Worm (Caenorhabditis elegans): ENCODE measurements around the gene algn-1.

Gene algn-1

ce11 chrIII:6420995-6421404 is 38.9 kb upstream of the algn-1 start (continued):
- TF ChIP-seq F49E8.2 (tag; optimal IDR thresholded peaks at IDR 0.05; ENCODE audit: borderline replicate concordance): no peak
- peak; percentile 36 to 67 for TF ChIP-seq hif-1 (tag; optimal IDR thresholded peaks at IDR 0.05)
- no peak for TF ChIP-seq F44E2.7 (GFP tag; IDR thresholded peaks at IDR 0.05)
- TF ChIP-seq tag-97 (GFP tag; IDR thresholded peaks at IDR 0.05): no peak
- TF ChIP-seq mes-2 (tag; optimal IDR thresholded peaks at IDR 0.05; ENCODE audit: poor library complexity, severe bottlenecking): peak; percentile 55
- TF ChIP-seq ceh-20 (GFP tag; IDR thresholded peaks at IDR 0.05): peak; percentile 90
- TF ChIP-seq dmd-6 (GFP tag; IDR thresholded peaks at IDR 0.05): peak; percentile 98
- peak; percentile 93 for TF ChIP-seq T26A8.4 (GFP tag; IDR thresholded peaks at IDR 0.05)
- no peak for TF ChIP-seq ZK546.5 (tag; optimal IDR thresholded peaks at IDR 0.05)
- TF ChIP-seq mxl-3 (GFP tag; optimal IDR thresholded peaks at IDR 0.05): peak; percentile 98
- no peak for TF ChIP-seq ceh-28 (tag; optimal IDR thresholded peaks at IDR 0.05)
- no peak for TF ChIP-seq snpc-1.2 (GFP tag; IDR thresholded peaks at IDR 0.05)
- TF ChIP-seq unc-39 (tag; optimal IDR thresholded peaks at IDR 0.05): no peak
- no peak for TF ChIP-seq cey-2 (tag; optimal IDR thresholded peaks at IDR 0.05; ENCODE audit: borderline replicate concordance, insufficient read depth)
- peak; percentile 49 for TF ChIP-seq nhr-6 (tag; optimal IDR thresholded peaks at IDR 0.05)
- peak; percentile 56; the same call in 1 of the 2 replicates for TF ChIP-seq ctbp-1 (GFP tag; IDR thresholded peaks at IDR 0.05)
- no peak for TF ChIP-seq nhr-237 (tag; optimal IDR thresholded peaks at IDR 0.05)
- no peak for TF ChIP-seq Y48G9A.11 (GFP tag; IDR thresholded peaks at IDR 0.05)
- TF ChIP-seq sdz-12 (GFP tag; optimal IDR thresholded peaks at IDR 0.05): no peak
- peak; percentile 68 for TF ChIP-seq madf-9 (GFP tag; conservative IDR thresholded peaks at IDR 0.05)
- TF ChIP-seq mep-1 (tag; optimal IDR thresholded peaks at IDR 0.05): peak; percentile 79
- no peak for TF ChIP-seq daf-12 (tag; optimal IDR thresholded peaks at IDR 0.05)
- TF ChIP-seq T20F7.1 (GFP tag; optimal IDR thresholded peaks at IDR 0.05): peak; percentile 76
- TF ChIP-seq nhr-111 (GFP tag; optimal IDR thresholded peaks at IDR 0.05): no peak
- peak; percentile 84 for TF ChIP-seq rbr-2 (tag; optimal IDR thresholded peaks at IDR 0.05)
- TF ChIP-seq F37D6.2 (tag; optimal IDR thresholded peaks at IDR 0.05): peak; percentile 39
- no peak for TF ChIP-seq R02D3.7 (tag; optimal IDR thresholded peaks at IDR 0.05)
- TF ChIP-seq snpc-4 (tag; optimal IDR thresholded peaks at IDR 0.05): no peak
- TF ChIP-seq aly-2 (tag; optimal IDR thresholded peaks at IDR 0.05): no peak
- TF ChIP-seq dmd-8 (GFP tag; IDR thresholded peaks at IDR 0.05): no peak
- TF ChIP-seq nhr-11 (tag; optimal IDR thresholded peaks at IDR 0.05): peak; percentile 82
- no peak for TF ChIP-seq pqm-1 (tag; optimal IDR thresholded peaks at IDR 0.05)
- TF ChIP-seq jun-1 (tag; optimal IDR thresholded peaks at IDR 0.05): peak; percentile 27
- TF ChIP-seq fkh-10 (GFP tag; optimal IDR thresholded peaks at IDR 0.05): no peak
- TF ChIP-seq lin-1 (GFP tag; IDR thresholded peaks at IDR 0.05): peak; percentile 95
- 0 out of 2 replicates have a peak, but pooled peaks have one; percentile 22 for TF ChIP-seq Y75B8A.6 (GFP tag; IDR thresholded peaks at IDR 0.05)
- peak; percentile 78 for TF ChIP-seq spr-3 (GFP tag; optimal IDR thresholded peaks at IDR 0.05)
- TF ChIP-seq aha-1 (tag): peak; percentile 97
- TF ChIP-seq Y5F2A.4 (GFP tag; optimal IDR thresholded peaks at IDR 0.05): no peak
- TF ChIP-seq php-3 (GFP tag; IDR thresholded peaks at IDR 0.05): peak; percentile 93
- TF ChIP-seq ces-1 (GFP tag; optimal IDR thresholded peaks at IDR 0.05): no peak
- no peak for TF ChIP-seq D1046.2 (GFP tag; IDR thresholded peaks at IDR 0.05)
- TF ChIP-seq set-16 (GFP tag; IDR thresholded peaks at IDR 0.05): peak; percentile 88
- TF ChIP-seq hmg-1.1 (GFP tag; IDR thresholded peaks at IDR 0.05): peak; percentile 97
- no peak for TF ChIP-seq ztf-7 (tag; optimal IDR thresholded peaks at IDR 0.05)
- no peak for TF ChIP-seq lin-15B (tag; optimal IDR thresholded peaks at IDR 0.05)
- peak; percentile 94 for TF ChIP-seq tra-1 (GFP tag; IDR thresholded peaks at IDR 0.05)
- TF ChIP-seq ceh-62 (tag; optimal IDR thresholded peaks at IDR 0.05): no peak
- peak; percentile 68 for TF ChIP-seq lin-38 (GFP tag; IDR thresholded peaks at IDR 0.05)
- TF ChIP-seq egl-27 (tag; optimal IDR thresholded peaks at IDR 0.05): no peak
- TF ChIP-seq daf-19 (GFP tag; conservative IDR thresholded peaks at IDR 0.05): no peak
- TF ChIP-seq ceh-44 (GFP tag; IDR thresholded peaks at IDR 0.05): no peak
